Worm (Caenorhabditis elegans) whole organism, L2 larva: ENCODE results near the gene C23G10.7.

Experiments
- F13H6.1 ChIP-seq: sonication (generic microtip); optimal IDR thresholded peaks from 2 replicates; lab custom pipeline; 2016; ENCODE audit warnings: missing genetic modification characterization, missing compliant biosample characterization
- Y55F3AM.14 ChIP-seq: fragments of 200-800 bp; sonication (Bioruptor generic); optimal IDR thresholded peaks from 2 replicates; lab custom pipeline; 2018; ENCODE audit warnings: mild to moderate bottlenecking, missing genetic modification characterization, missing compliant biosample characterization
- alr-1 ChIP-seq: fragments of 150-350 bp; optimal IDR thresholded peaks from 2 replicates; lab custom pipeline; 2014; ENCODE audit warnings: missing biosample characterization, missing genetic modification characterization
- blmp-1 ChIP-seq: sonication (generic microtip); optimal IDR thresholded peaks from 2 replicates; lab custom pipeline; 2017; ENCODE audit warnings: missing genetic modification characterization, mild to moderate bottlenecking, missing compliant biosample characterization, antibody characterized with exemption, moderate library complexity; ENCODE audit not compliant: insufficient read depth
- egl-27 ChIP-seq: sonication (generic microtip); optimal IDR thresholded peaks from 3 replicates; lab custom pipeline; 2017; ENCODE audit warnings: missing biosample characterization, missing genetic modification reagents, missing genetic modification characterization
- gmeb-1 ChIP-seq: fragments of 150-350 bp; optimal IDR thresholded peaks from 2 replicates; lab custom pipeline; 2014; ENCODE audit warnings: missing biosample characterization, missing genetic modification characterization
- lin-13 ChIP-seq: fragments of 150-350 bp; optimal IDR thresholded peaks from 2 replicates; lab custom pipeline; 2014; ENCODE audit warnings: missing biosample characterization, missing genetic modification reagents, missing genetic modification characterization
- sem-4 ChIP-seq: fragments of 150-350 bp; optimal IDR thresholded peaks from 2 replicates; lab custom pipeline; 2014; ENCODE audit warnings: missing biosample characterization, missing genetic modification reagents, missing genetic modification characterization
- sma-9 ChIP-seq, 2 experiments: fragments of 150-350 bp in 1 of 2; sonication (generic microtip) in 1 of 2; optimal IDR thresholded peaks; 2 replicates each; lab custom pipeline; 2014 to 2016; ENCODE audit warnings: missing genetic modification characterization in 2 of 2, mild to moderate bottlenecking in 1 of 2, missing biosample characterization in 1 of 2, missing compliant biosample characterization in 1 of 2, missing genetic modification reagents in 1 of 2, moderate library complexity in 1 of 2
- ztf-4 ChIP-seq: fragments of 150-350 bp; optimal IDR thresholded peaks from 2 replicates; lab custom pipeline; 2014; ENCODE audit warnings: missing biosample characterization, missing genetic modification characterization

The C23G10.7 gene

DNA sequence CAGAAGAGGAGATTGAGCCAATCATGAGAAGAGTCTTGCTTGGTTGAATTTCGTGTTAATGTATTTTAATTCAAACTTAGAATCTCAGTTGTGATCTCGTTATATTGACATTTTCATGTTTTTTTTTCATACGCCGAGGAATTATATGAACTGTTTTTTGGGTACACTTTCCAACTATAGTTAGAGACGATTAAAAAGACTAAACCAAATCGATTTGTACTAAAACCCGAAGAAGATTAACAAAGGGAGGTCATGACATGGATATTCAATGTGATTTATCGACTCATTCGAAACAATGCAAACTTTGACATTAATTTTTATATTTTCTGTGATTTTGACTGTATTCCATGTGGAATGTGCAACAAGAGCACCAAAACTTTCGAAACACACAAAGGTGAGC lies 50.3 kb downstream of the C23G10.7 start, which contains the start of gene Y42G9A.2:
Gene Y42G9A.2, plus strand, starts transcription at position 284 of the 400 bp plus-strand sequence.
- TF ChIP-seq sem-4 (tag; lab: Kevin White, UChicago) (no peak), sma-9 (GFP tag; optimal IDR thresholded peaks at IDR 0.05; lab: Kevin White, UChicago) (peak; percentile 30), sma-9 (tag; optimal IDR thresholded peaks at IDR 0.05; lab: Kevin White, UChicago) (no peak)

DNA sequence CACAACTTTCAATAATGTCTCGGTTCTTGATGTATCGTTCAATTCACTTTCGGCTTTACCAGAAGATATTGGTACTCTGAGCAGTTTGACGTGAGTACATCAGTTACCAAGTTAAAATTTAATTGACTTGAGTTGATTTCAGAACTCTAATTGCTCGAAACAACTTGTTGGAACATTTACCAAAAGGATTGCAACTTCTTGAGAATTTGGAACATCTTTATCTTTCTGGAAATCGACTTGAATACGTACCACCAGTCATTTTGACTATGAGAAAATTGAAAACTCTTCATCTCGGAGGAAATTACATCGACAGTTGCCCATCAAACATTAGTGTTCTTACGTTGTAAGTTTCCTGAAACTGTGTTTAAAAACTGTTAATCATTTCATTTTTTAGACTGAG lies 51.4 kb downstream of the C23G10.7 start:
- no peak for TF ChIP-seq lin-13 (GFP tag; lab: Kevin White, UChicago)
- TF ChIP-seq gmeb-1 (tag; lab: Kevin White, UChicago) = no peak
- TF ChIP-seq ztf-4 (tag; lab: Kevin White, UChicago) = no peak
- TF ChIP-seq blmp-1 = no peak
- TF ChIP-seq F13H6.1 (tag; lab: Kevin White, UChicago) = no peak
- no peak for TF ChIP-seq alr-1
- TF ChIP-seq Y55F3AM.14 (GFP tag; lab: Kevin White, UChicago) = no peak
- no peak for TF ChIP-seq egl-27 (tag; lab: Kevin White, UChicago)
- TF ChIP-seq, all 48 proteins: peak for 0
